Worm (Caenorhabditis elegans) whole organism, mixed stage, embryonic: ENCODE data around the gene hgap-2.

Experiments
- bed-3 ChIP-seq: fragments of 200-800 bp; sonication (Bioruptor generic); optimal IDR thresholded peaks from 3 replicates; lab custom pipeline; 2018; ENCODE audit warnings: mild to moderate bottlenecking, missing genetic modification characterization, moderate library complexity, missing compliant biosample characterization
- blmp-1 ChIP-seq: fragments of 150-350 bp; optimal IDR thresholded peaks from 2 replicates; lab custom pipeline; 2014; ENCODE audit warnings: missing biosample characterization, missing genetic modification characterization
- ceh-39 ChIP-seq: fragments of 150-350 bp; optimal IDR thresholded peaks from 2 replicates; lab custom pipeline; 2014; ENCODE audit warnings: missing biosample characterization, missing genetic modification characterization
- ceh-83 ChIP-seq: fragments of 200-800 bp; sonication (Bioruptor generic); optimal IDR thresholded peaks from 2 replicates; lab custom pipeline; 2018; ENCODE audit warnings: mild to moderate bottlenecking, missing genetic modification characterization, missing compliant biosample characterization
- ces-1 ChIP-seq: fragments of 150-350 bp; optimal IDR thresholded peaks from 2 replicates; lab custom pipeline; 2014; ENCODE audit warnings: missing biosample characterization, missing genetic modification reagents, missing genetic modification characterization
- lsy-2 ChIP-seq: fragments of 150-350 bp; optimal IDR thresholded peaks from 2 replicates; lab custom pipeline; 2014; ENCODE audit warnings: missing biosample characterization, missing genetic modification characterization
- mep-1 ChIP-seq: fragments of 150-350 bp; optimal IDR thresholded peaks from 2 replicates; lab custom pipeline; 2017; ENCODE audit warnings: missing biosample characterization, missing genetic modification reagents, missing genetic modification characterization, inconsistent platforms
- nhr-237 ChIP-seq: fragments of 150-350 bp; optimal IDR thresholded peaks from 2 replicates; lab custom pipeline; 2014; ENCODE audit warnings: missing biosample characterization, missing genetic modification characterization
- snpc-4 ChIP-seq: fragments of 150-350 bp; optimal IDR thresholded peaks from 2 replicates; lab custom pipeline; 2014; ENCODE audit warnings: missing biosample characterization, missing genetic modification characterization
- sptf-1 ChIP-seq: sonication (generic microtip); optimal IDR thresholded peaks from 2 replicates; lab custom pipeline; 2017; ENCODE audit warnings: mild to moderate bottlenecking, missing genetic modification characterization, moderate library complexity, missing compliant biosample characterization
- tbx-8 ChIP-seq: fragments of 200-800 bp; sonication (Bioruptor generic); optimal IDR thresholded peaks from 2 replicates; lab custom pipeline; 2018; ENCODE audit warnings: mild to moderate bottlenecking, missing genetic modification characterization, moderate library complexity, missing compliant biosample characterization
- unc-62 ChIP-seq: fragments of 150-350 bp; optimal IDR thresholded peaks from 2 replicates; lab custom pipeline; 2014; ENCODE audit warnings: missing biosample characterization, missing genetic modification reagents, missing genetic modification characterization
- ztf-11 ChIP-seq: fragments of 150-350 bp; optimal IDR thresholded peaks from 2 replicates; lab custom pipeline; 2014; ENCODE audit warnings: missing biosample characterization, missing genetic modification characterization

DNA sequence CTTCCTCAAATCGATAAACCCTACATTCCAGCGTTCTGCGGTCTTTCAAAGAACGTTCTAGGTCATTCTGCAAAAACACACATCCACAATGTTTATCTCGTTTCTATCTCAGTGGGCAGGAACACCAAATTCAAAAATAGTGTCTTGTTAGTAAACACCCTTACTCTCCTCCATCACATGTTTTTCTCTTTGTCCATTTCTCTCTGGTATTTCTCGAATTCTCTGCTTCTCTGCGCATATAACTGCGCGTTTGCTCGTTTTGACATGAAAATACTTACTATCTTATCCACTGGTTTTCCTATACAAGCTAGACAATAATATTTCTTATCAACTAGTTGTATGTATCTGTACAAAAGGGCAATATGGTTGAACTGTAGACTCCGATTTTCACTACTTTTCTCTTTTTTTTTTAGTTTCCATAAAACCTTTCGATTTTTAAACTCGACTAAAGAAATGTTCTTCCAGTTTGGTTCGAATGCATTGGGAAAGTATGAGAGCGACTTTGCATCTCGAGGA is 34.0 kb downstream of the hgap-2 start, which contains the start of gene pyr-1:
- no peak for TF ChIP-seq mep-1
- TF ChIP-seq snpc-4 (tag; lab: Kevin White, UChicago): no peak
- no peak for TF ChIP-seq ztf-11
- no peak for TF ChIP-seq nhr-237 (tag; lab: Kevin White, UChicago)
- no peak for TF ChIP-seq ces-1 (GFP tag; lab: Kevin White, UChicago)
- no peak for TF ChIP-seq ceh-39 (tag; lab: Kevin White, UChicago)
- TF ChIP-seq sptf-1: no peak
- TF ChIP-seq lsy-2: no peak
- TF ChIP-seq bed-3: no peak
- no peak for TF ChIP-seq blmp-1
- TF ChIP-seq tbx-8 (GFP tag; lab: Kevin White, UChicago): no peak
- TF ChIP-seq unc-62: no peak
- no peak for TF ChIP-seq ceh-83 (GFP tag; lab: Kevin White, UChicago)
